Worm (Caenorhabditis elegans) whole organism, L3 larva: ENCODE results near the gene srh-92.

Experiments
- nhr-43 ChIP-seq: sonication (generic microtip); optimal IDR thresholded peaks from 2 replicates; lab custom pipeline; 2016; ENCODE audit warnings: mild to moderate bottlenecking, missing genetic modification characterization, missing compliant biosample characterization; ENCODE audit not compliant: poor library complexity, severe bottlenecking
- nhr-76 ChIP-seq: fragments of 150-350 bp; sonication (generic microtip); optimal IDR thresholded peaks from 5 replicates; lab custom pipeline; 2014; ENCODE audit warnings: missing biosample characterization, missing genetic modification characterization
- snpc-4 ChIP-seq: fragments of 150-350 bp; optimal IDR thresholded peaks from 2 replicates; lab custom pipeline; 2014; ENCODE audit warnings: missing biosample characterization, missing genetic modification characterization

DNA sequence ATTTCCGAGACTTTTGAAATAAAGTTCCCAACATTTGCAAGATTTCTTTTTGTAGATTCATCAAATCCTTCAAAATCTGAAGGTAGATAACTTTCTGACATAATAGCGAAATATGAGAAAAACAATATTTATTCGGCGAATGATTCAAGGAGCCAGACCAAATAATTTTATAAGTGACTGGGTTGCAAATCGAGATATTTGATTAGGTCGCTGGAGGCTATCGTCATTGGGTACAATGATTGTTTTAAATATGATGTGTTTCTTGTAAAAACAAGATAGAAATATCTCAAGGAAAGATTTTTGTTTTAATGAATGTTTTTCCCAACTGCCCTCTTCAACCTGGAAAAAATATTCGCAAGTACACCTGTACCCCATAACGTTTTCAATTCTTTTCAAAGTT lies 31.9 kb downstream of the srh-92 start, which contains the start of gene srw-69:
- no peak for TF ChIP-seq nhr-76 (tag; lab: Kevin White, UChicago)
- TF ChIP-seq snpc-4 (tag; lab: Kevin White, UChicago): no peak
- TF ChIP-seq nhr-43: no peak
